Fruit fly (Drosophila melanogaster): ENCODE data around the gene CG18547.

DNA sequence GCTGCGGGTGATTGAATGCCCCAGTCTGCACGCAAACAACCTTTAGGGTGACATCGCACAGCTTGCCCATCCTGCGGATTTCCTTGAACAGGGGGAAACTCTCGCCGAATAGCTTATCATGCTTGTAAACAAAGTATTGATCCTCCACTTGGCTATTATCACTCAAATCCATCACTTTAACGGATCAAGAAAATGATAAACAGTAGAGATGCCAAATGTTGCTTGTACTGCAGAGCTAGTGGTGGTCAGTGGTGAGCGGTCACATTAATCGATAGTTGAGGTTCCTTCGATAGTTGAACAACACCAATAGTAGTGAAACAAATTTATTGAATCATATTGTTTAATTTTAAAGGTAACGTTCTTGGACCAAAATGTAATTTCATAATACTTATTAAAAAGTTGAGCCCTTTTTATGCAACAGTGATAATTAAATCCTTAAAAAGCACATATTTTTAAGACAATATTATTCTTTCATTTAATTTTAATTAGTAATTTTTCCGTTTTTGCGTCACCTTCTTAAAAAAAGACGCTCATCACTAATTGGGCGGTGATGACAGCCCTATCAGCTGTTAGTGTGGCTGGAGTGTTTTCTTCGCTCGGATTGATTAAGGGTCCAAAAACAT is 30.1 kb upstream of the CG18547 start, which contains the start of the genes KLHL18 and GCC185:
- TF ChIP-seq Dip3 (GFP tag; optimal IDR thresholded peaks at IDR 0.05) (peak; percentile 66), rib (GFP tag; IDR thresholded peaks at IDR 0.05) (no peak), dysf (GFP tag; IDR thresholded peaks at IDR 0.05) (peak; percentile 84), gsb-n (tag; optimal IDR thresholded peaks at IDR 0.05) (no peak)
